Worm (Caenorhabditis elegans): Measurements from ENCODE around the gene C55A1.11.

C55A1.11 gene

DNA sequence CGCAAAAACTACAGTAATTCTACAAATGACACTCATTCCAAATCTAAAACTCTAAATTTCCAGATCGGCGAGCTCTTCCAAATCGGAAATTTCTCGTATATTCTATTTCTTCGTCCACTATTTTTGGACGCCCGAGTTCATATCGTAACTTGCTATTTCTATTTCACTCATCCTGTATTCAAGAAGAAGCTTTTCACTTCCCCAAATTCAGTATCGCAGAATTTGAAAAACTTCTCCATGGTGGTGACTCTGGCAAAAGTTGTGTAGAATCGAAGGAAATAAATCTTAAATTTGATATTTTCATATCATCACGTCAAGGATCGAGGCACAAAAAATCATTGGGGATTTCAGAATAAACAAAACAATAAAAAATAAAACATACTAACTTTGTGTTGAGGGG is 26.5 kb downstream of the C55A1.11 start:
- no peak for TF ChIP-seq mdl-1 (tag; optimal IDR thresholded peaks at IDR 0.05)
- no peak for TF ChIP-seq nhr-77 (tag; optimal IDR thresholded peaks at IDR 0.05)
- no peak for TF ChIP-seq sea-2 (GFP tag; optimal IDR thresholded peaks at IDR 0.05)
- no peak for TF ChIP-seq fkh-2 (tag; optimal IDR thresholded peaks at IDR 0.05)
- TF ChIP-seq daf-12 (tag; optimal IDR thresholded peaks at IDR 0.05) = no peak
- TF ChIP-seq ztf-11 (tag; optimal IDR thresholded peaks at IDR 0.05) = no peak
- no peak for TF ChIP-seq pqm-1 (tag; optimal IDR thresholded peaks at IDR 0.05)
- no peak for TF ChIP-seq unc-39 (tag; optimal IDR thresholded peaks at IDR 0.05)
- TF ChIP-seq ceh-28 (tag; optimal IDR thresholded peaks at IDR 0.05) = no peak
- no peak for TF ChIP-seq mml-1 (tag; optimal IDR thresholded peaks at IDR 0.05)

DNA sequence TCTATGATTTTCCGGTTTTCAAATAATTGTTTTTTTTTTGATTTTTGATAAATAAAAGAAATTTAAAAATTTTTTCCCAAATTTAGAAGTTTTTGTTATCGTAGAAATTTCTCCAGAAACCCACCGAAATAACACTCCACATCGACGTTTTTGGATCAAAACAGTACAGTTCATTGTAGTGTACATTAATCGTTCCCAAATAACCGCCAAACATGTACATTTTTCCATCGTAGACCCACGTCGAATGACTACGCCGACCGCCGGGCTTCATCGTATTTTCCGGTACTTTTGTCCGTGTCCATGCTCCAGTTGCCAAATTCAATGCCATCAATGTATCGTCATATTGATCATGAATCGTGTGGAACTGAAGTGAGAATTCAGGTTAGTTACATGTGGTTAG is 28.5 kb downstream of the C55A1.11 start, which contains the start of gene F53E4.2:
Gene F53E4.2 (plus strand): TSS at position 301 of the 400 bp plus-strand sequence.
- TF ChIP-seq pha-4 (tag; optimal IDR thresholded peaks at IDR 0.05) (no peak), fos-1 (tag; optimal IDR thresholded peaks at IDR 0.05) (no peak), elt-2 (tag; optimal IDR thresholded peaks at IDR 0.05) (no peak), zag-1 (tag; optimal IDR thresholded peaks at IDR 0.05) (no peak), nhr-67 (tag; optimal IDR thresholded peaks at IDR 0.05) (no peak), nhr-12 (tag; optimal IDR thresholded peaks at IDR 0.05) (no peak), elt-3 (tag; optimal IDR thresholded peaks at IDR 0.05) (no peak), eor-1 (tag; optimal IDR thresholded peaks at IDR 0.05) (no peak), ztf-11 (tag; optimal IDR thresholded peaks at IDR 0.05) (no peak), daf-12 (tag; optimal IDR thresholded peaks at IDR 0.05) (no peak), mml-1 (tag; optimal IDR thresholded peaks at IDR 0.05) (no peak)

DNA sequence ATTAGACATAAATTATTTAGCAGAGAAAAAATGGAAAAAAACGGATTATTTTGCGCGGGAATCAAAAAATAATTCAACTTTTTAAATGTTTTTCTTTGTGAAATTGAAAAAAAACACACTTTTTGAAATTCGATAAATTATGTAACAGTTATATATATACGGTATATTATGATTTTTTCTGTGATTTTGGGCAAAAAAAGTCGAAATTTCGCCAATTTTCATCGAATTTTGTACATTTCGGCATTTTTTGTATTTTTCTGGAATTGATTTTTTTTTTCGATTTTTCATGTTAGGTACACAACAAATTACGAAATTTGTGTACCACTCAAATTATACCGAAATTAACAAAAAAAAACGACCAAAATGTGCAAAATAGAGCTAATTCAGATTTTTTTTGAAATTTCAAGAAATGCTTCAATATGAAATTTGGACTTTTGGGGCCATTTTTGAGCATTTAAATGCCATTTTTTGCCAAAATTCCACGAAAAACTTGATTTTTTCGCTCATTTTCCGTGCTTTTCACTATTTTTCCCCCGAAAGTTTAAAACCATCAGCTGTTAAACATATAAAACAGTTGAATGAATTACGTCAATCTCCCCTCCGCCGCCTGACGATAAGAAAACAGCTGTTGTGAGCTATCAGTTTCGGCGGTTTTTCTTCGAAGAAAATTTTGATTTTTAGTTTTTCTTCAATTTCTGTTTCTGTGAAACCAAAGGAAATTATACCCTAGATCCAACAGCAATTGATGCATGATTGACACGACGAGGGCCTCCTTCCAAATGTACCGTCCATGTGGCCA is 32.8 kb downstream of the C55A1.11 start:
- TF ChIP-seq sea-2 (GFP tag; optimal IDR thresholded peaks at IDR 0.05) = no peak
- peak; percentile 1 for TF ChIP-seq egl-5 (tag; optimal IDR thresholded peaks at IDR 0.05)
- TF ChIP-seq elt-2 (tag; optimal IDR thresholded peaks at IDR 0.05) = peak; percentile 16

DNA sequence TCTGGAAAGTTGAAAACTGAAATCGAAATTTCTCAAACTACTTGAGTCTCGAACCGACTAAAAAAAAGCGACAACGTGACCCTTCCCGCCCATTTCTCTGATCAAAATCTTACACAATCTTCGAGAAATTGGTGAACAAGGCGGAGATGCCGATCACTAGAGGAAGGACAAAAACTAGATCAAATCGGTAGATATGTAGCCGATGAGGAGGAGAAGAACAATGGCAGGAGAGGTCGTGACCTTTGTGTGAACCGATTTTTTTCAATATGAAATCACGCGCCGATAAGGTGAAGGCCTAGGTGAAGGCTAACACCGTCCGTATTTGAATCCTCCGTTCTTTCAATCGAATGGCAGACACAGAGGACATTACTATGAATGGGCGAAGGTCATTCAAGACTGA is 35.3 kb downstream of the C55A1.11 start:
- TF ChIP-seq elt-1 (tag; optimal IDR thresholded peaks at IDR 0.05) (peak; percentile 98), daf-12 (tag; optimal IDR thresholded peaks at IDR 0.05) (no peak), ceh-28 (tag; optimal IDR thresholded peaks at IDR 0.05) (no peak), fkh-10 (GFP tag; optimal IDR thresholded peaks at IDR 0.05) (no peak), unc-62 (GFP tag; optimal IDR thresholded peaks at IDR 0.05) (no peak), jun-1 (tag; optimal IDR thresholded peaks at IDR 0.05) (no peak), nfya-1 (tag; optimal IDR thresholded peaks at IDR 0.05; ENCODE audit: insufficient read depth) (no peak), ceh-82 (tag; optimal IDR thresholded peaks at IDR 0.05) (no peak), nhr-23 (tag; optimal IDR thresholded peaks at IDR 0.05) (peak; percentile 79), nhr-25 (tag; optimal IDR thresholded peaks at IDR 0.05) (peak; percentile 99), nhr-77 (tag; optimal IDR thresholded peaks at IDR 0.05) (no peak), ZK546.5 (tag; optimal IDR thresholded peaks at IDR 0.05) (no peak)

DNA sequence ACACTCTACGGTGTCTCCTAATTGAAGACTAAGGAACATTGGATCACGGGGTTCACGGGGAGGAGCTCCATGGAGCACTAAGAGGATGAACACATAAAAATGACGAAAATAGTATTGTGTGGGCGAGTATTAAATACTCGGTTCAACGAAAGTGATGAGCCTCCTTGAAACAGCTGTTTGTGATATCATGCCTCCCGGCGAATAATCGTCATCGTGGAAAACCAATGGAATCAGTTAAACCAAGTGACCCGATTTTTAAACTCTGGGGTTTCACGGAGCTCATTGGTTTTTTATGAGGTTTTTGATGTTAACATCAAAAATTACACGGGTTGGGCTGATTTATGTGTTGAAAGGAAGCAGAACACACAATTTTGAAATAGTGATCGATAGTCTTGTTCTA is 35.9 kb downstream of the C55A1.11 start:
- TF ChIP-seq lin-15B (tag; optimal IDR thresholded peaks at IDR 0.05) (no peak), pha-4 (tag; optimal IDR thresholded peaks at IDR 0.05) (no peak), elt-3 (tag; optimal IDR thresholded peaks at IDR 0.05) (no peak), nhr-23 (tag; optimal IDR thresholded peaks at IDR 0.05) (no peak), R02D3.7 (tag; optimal IDR thresholded peaks at IDR 0.05) (no peak), fkh-2 (tag; optimal IDR thresholded peaks at IDR 0.05) (no peak), fos-1 (tag; optimal IDR thresholded peaks at IDR 0.05) (no peak), mdl-1 (tag; optimal IDR thresholded peaks at IDR 0.05) (no peak), nhr-76 (tag; optimal IDR thresholded peaks at IDR 0.05) (no peak), nhr-43 (tag; optimal IDR thresholded peaks at IDR 0.05; ENCODE audit: poor library complexity, severe bottlenecking) (no peak), unc-62 (GFP tag; optimal IDR thresholded peaks at IDR 0.05) (no peak), nhr-11 (tag; optimal IDR thresholded peaks at IDR 0.05) (no peak), nhr-237 (tag; optimal IDR thresholded peaks at IDR 0.05) (no peak), ceh-16 (tag; optimal IDR thresholded peaks at IDR 0.05) (no peak), nhr-67 (tag; optimal IDR thresholded peaks at IDR 0.05) (no peak), snpc-4 (tag; optimal IDR thresholded peaks at IDR 0.05) (no peak), hmg-11 (tag; optimal IDR thresholded peaks at IDR 0.05) (no peak), aly-2 (tag; optimal IDR thresholded peaks at IDR 0.05) (no peak), elt-1 (tag; optimal IDR thresholded peaks at IDR 0.05) (no peak)

All from whole organism, L3 larva.